Fruit fly (Drosophila melanogaster) whole organism, embryonic: ENCODE data around the gene CG5902.

Experiments
- CG10565 ChIP-seq: fragments of 200-800 bp; sonication (Bioruptor generic); optimal IDR thresholded peaks from 3 replicates; lab custom pipeline; 2016; ENCODE audit warnings: missing biosample characterization, mild to moderate bottlenecking, missing genetic modification characterization
- CG14014 ChIP-seq: fragments of 200-800 bp; sonication (Bioruptor generic); IDR thresholded peaks from 2 replicates; pipeline ENCODE4 v1.3.6; 2022; ENCODE audit warnings: missing biosample characterization, missing genetic modification characterization
- CG3407 ChIP-seq: fragments of 200-800 bp; sonication (Bioruptor generic); optimal IDR thresholded peaks from 2 replicates; lab custom pipeline; 2018; ENCODE audit warnings: missing biosample characterization, mild to moderate bottlenecking, missing genetic modification characterization
- Kr ChIP-seq: fragments of 200-800 bp; sonication (Bioruptor generic); optimal IDR thresholded peaks from 2 replicates; lab custom pipeline; 2017; ENCODE audit warnings: missing biosample characterization, mild to moderate bottlenecking, missing genetic modification characterization
- Xrp1 ChIP-seq: fragments of 200-800 bp; sonication (Bioruptor generic); IDR thresholded peaks from 2 replicates; pipeline ENCODE4 v1.3.6; 2022; ENCODE audit warnings: missing biosample characterization, missing genetic modification characterization
- eve ChIP-seq, 2 experiments: fragments of >200 bp; optimal IDR thresholded peaks; 2 replicates each; lab custom pipeline; 2017; ENCODE audit warnings: missing biosample characterization in 2 of 2, missing genetic modification characterization in 2 of 2
- kah ChIP-seq: fragments of 200-800 bp; sonication (Bioruptor generic); optimal IDR thresholded peaks from 2 replicates; lab custom pipeline; 2018; ENCODE audit warnings: missing biosample characterization, mild to moderate bottlenecking, missing genetic modification characterization
- kay ChIP-seq: fragments of 200-800 bp; sonication (Bioruptor generic); optimal IDR thresholded peaks from 2 replicates; lab custom pipeline; 2016; ENCODE audit warnings: missing biosample characterization, missing genetic modification characterization
- unc-4 ChIP-seq: fragments of 200-800 bp; sonication (Bioruptor generic); IDR thresholded peaks from 2 replicates; pipeline ENCODE4 v1.3.6; 2022; ENCODE audit warnings: missing biosample characterization, missing genetic modification characterization; ENCODE audit not compliant: partially characterized antibody

dm6 chr3R:23942965-23943413, 43.5 kb upstream of the CG5902 start, which contains the start of gene Gdh:
- no peak for TF ChIP-seq kay
- TF ChIP-seq eve (GFP tag; optimal IDR thresholded peaks at IDR 0.05; lab: Kevin White, UChicago) = no peak
- no peak for TF ChIP-seq Xrp1
- TF ChIP-seq unc-4 (GFP tag; lab: Robert Waterston, UW) = peak; percentile 59
- no peak for TF ChIP-seq CG10565
- TF ChIP-seq kah (GFP tag; lab: Kevin White, UChicago) = peak; percentile 26
- no peak for TF ChIP-seq CG14014
- no peak for TF ChIP-seq CG3407 (GFP tag; lab: Kevin White, UChicago)
- no peak for TF ChIP-seq Kr (GFP tag; lab: Kevin White, UChicago)
